Worm (Caenorhabditis elegans) whole organism, L3 larva: ENCODE data around the gene C49A9.10.

Experiments used
- R02D3.7 ChIP-seq: fragments of 150-350 bp; optimal IDR thresholded peaks from 2 replicates; lab custom pipeline; 2014; ENCODE audit warnings: missing biosample characterization, missing genetic modification characterization
- ceh-28 ChIP-seq: fragments of 150-350 bp; optimal IDR thresholded peaks from 2 replicates; lab custom pipeline; 2014; ENCODE audit warnings: missing biosample characterization, missing genetic modification reagents, missing genetic modification characterization
- ceh-82 ChIP-seq: fragments of 150-350 bp; optimal IDR thresholded peaks from 2 replicates; lab custom pipeline; 2014; ENCODE audit warnings: missing biosample characterization, missing genetic modification characterization
- ceh-9 ChIP-seq: sonication (generic microtip); optimal IDR thresholded peaks from 2 replicates; lab custom pipeline; 2018; ENCODE audit warnings: missing biosample characterization, missing genetic modification characterization
- daf-12 ChIP-seq: fragments of 150-350 bp; optimal IDR thresholded peaks from 2 replicates; lab custom pipeline; 2014; ENCODE audit warnings: missing biosample characterization, missing genetic modification reagents, missing genetic modification characterization
- egl-5 ChIP-seq: fragments of 150-350 bp; optimal IDR thresholded peaks from 2 replicates; lab custom pipeline; 2017; ENCODE audit warnings: missing biosample characterization, missing genetic modification reagents, missing genetic modification characterization, inconsistent platforms
- elt-1 ChIP-seq: fragments of 150-350 bp; optimal IDR thresholded peaks from 2 replicates; lab custom pipeline; 2014; ENCODE audit warnings: missing biosample characterization, missing genetic modification characterization
- elt-2 ChIP-seq: sonication (generic microtip); optimal IDR thresholded peaks from 2 replicates; lab custom pipeline; 2016; ENCODE audit warnings: missing genetic modification reagents, mild to moderate bottlenecking, missing genetic modification characterization, missing compliant biosample characterization
- eor-1 ChIP-seq, 2 experiments: fragments of 150-350 bp; optimal IDR thresholded peaks; 2 replicates each; lab custom pipeline; 2014 to 2018; ENCODE audit warnings: missing biosample characterization in 2 of 2, missing genetic modification characterization in 2 of 2
- fkh-10 ChIP-seq: sonication (generic microtip); optimal IDR thresholded peaks from 2 replicates; lab custom pipeline; 2017; ENCODE audit warnings: missing biosample characterization, missing genetic modification reagents, missing genetic modification characterization
- fos-1 ChIP-seq: fragments of 150-350 bp; optimal IDR thresholded peaks from 2 replicates; lab custom pipeline; 2014; ENCODE audit warnings: missing biosample characterization, missing genetic modification characterization
- hmg-11 ChIP-seq: sonication (generic microtip); optimal IDR thresholded peaks from 2 replicates; lab custom pipeline; 2016; ENCODE audit warnings: missing genetic modification characterization, missing compliant biosample characterization
- jun-1 ChIP-seq: fragments of 150-350 bp; optimal IDR thresholded peaks from 2 replicates; lab custom pipeline; 2014; ENCODE audit warnings: missing biosample characterization, missing genetic modification reagents, missing genetic modification characterization
- lin-15B ChIP-seq: fragments of 150-350 bp; optimal IDR thresholded peaks from 2 replicates; lab custom pipeline; 2014; ENCODE audit warnings: missing biosample characterization, missing genetic modification characterization
- lsy-12 ChIP-seq: sonication (generic microtip); optimal IDR thresholded peaks from 2 replicates; lab custom pipeline; 2016; ENCODE audit warnings: mild to moderate bottlenecking, missing genetic modification characterization, missing compliant biosample characterization
- nfya-1 ChIP-seq: sonication (generic microtip); optimal IDR thresholded peaks from 2 replicates; lab custom pipeline; 2017; ENCODE audit warnings: missing genetic modification characterization, mild to moderate bottlenecking, missing compliant biosample characterization, antibody characterized with exemption, moderate library complexity; ENCODE audit not compliant: insufficient read depth
- nhr-11 ChIP-seq: fragments of 150-350 bp; optimal IDR thresholded peaks from 2 replicates; lab custom pipeline; 2014; ENCODE audit warnings: missing biosample characterization, missing genetic modification characterization
- nhr-12 ChIP-seq: fragments of 150-350 bp; optimal IDR thresholded peaks from 2 replicates; lab custom pipeline; 2014; ENCODE audit warnings: missing biosample characterization, missing genetic modification characterization
- nhr-23 ChIP-seq: fragments of 150-350 bp; optimal IDR thresholded peaks from 2 replicates; lab custom pipeline; 2014; ENCODE audit warnings: missing biosample characterization, missing genetic modification reagents, missing genetic modification characterization
- nhr-237 ChIP-seq: fragments of 150-350 bp; optimal IDR thresholded peaks from 2 replicates; lab custom pipeline; 2014; ENCODE audit warnings: missing biosample characterization, missing genetic modification characterization
- nhr-25 ChIP-seq: sonication (generic microtip); optimal IDR thresholded peaks from 2 replicates; lab custom pipeline; 2017; ENCODE audit warnings: missing biosample characterization, missing genetic modification characterization
- nhr-28 ChIP-seq: fragments of 150-350 bp; optimal IDR thresholded peaks from 2 replicates; lab custom pipeline; 2014; ENCODE audit warnings: missing biosample characterization, missing genetic modification characterization
- nhr-43 ChIP-seq: sonication (generic microtip); optimal IDR thresholded peaks from 2 replicates; lab custom pipeline; 2016; ENCODE audit warnings: mild to moderate bottlenecking, missing genetic modification characterization, missing compliant biosample characterization; ENCODE audit not compliant: poor library complexity, severe bottlenecking
- nhr-76 ChIP-seq: fragments of 150-350 bp; sonication (generic microtip); optimal IDR thresholded peaks from 5 replicates; lab custom pipeline; 2014; ENCODE audit warnings: missing biosample characterization, missing genetic modification characterization
- nhr-77 ChIP-seq: fragments of 150-350 bp; optimal IDR thresholded peaks from 2 replicates; lab custom pipeline; 2014; ENCODE audit warnings: missing biosample characterization, missing genetic modification characterization
- pha-4 ChIP-seq: fragments of 150-350 bp; optimal IDR thresholded peaks from 2 replicates; lab custom pipeline; 2014; ENCODE audit warnings: missing biosample characterization, missing genetic modification reagents, missing genetic modification characterization
- pqm-1 ChIP-seq: fragments of 150-350 bp; optimal IDR thresholded peaks from 2 replicates; lab custom pipeline; 2017; ENCODE audit warnings: missing biosample characterization, missing genetic modification characterization, inconsistent platforms
- skn-1 ChIP-seq: fragments of 150-350 bp; optimal IDR thresholded peaks from 2 replicates; lab custom pipeline; 2014; ENCODE audit warnings: missing biosample characterization, missing genetic modification characterization
- tbx-2 ChIP-seq: sonication (generic microtip); optimal IDR thresholded peaks from 2 replicates; lab custom pipeline; 2016; ENCODE audit warnings: mild to moderate bottlenecking, missing genetic modification characterization, missing compliant biosample characterization
- unc-62 ChIP-seq: fragments of 150-350 bp; sonication (generic microtip); optimal IDR thresholded peaks from 4 replicates; lab custom pipeline; 2014; ENCODE audit warnings: missing biosample characterization, missing genetic modification reagents, missing genetic modification characterization
- ztf-11 ChIP-seq: fragments of 150-350 bp; optimal IDR thresholded peaks from 2 replicates; lab custom pipeline; 2014; ENCODE audit warnings: missing biosample characterization, missing genetic modification characterization
- ztf-4 ChIP-seq: fragments of 150-350 bp; optimal IDR thresholded peaks from 2 replicates; lab custom pipeline; 2014; ENCODE audit warnings: missing biosample characterization, missing genetic modification characterization

Gene C49A9.10

ce11 chrIV:6209337-6209736 is 3.2 kb upstream of the C49A9.10 start:
- TF ChIP-seq nhr-28 (tag; lab: Kevin White, UChicago): no peak
- peak; percentile 63 for TF ChIP-seq pha-4 (tag; lab: Kevin White, UChicago)

DNA sequence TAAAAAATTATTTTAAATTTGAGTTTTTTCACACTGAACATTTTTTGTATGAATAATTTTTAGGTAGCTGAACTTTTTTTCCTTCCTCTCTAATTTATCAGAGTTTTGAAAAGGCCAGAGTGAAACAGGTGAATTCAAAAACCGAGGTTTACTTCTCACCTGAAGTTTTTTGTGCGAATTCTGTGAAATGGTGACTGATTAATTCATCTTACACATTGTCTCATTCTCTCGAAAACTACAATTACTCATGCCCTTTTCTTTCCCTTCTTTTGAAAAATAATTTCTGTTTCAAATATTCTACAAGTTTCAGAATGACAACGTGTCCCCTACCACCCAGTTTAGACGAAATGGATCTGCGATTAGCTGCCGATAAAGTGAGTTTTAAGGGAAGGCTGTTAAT is 4.4 kb downstream of the C49A9.10 start, which contains the start of gene tkr-2:
Gene tkr-2, plus strand, starts transcription at position 301 of the 400 bp plus-strand sequence.
- TF ChIP-seq fos-1 (no peak), nhr-23 (tag; lab: Kevin White, UChicago) (no peak), tbx-2 (tag; lab: Kevin White, UChicago) (no peak), pha-4 (tag; lab: Kevin White, UChicago) (no peak), jun-1 (tag; lab: Kevin White, UChicago) (no peak), lin-15B (tag; lab: Kevin White, UChicago) (no peak), daf-12 (no peak), ztf-4 (tag; lab: Kevin White, UChicago) (no peak), lsy-12 (tag; lab: Kevin White, UChicago) (no peak)
- TF ChIP-seq, all 47 proteins: peak for 0

DNA sequence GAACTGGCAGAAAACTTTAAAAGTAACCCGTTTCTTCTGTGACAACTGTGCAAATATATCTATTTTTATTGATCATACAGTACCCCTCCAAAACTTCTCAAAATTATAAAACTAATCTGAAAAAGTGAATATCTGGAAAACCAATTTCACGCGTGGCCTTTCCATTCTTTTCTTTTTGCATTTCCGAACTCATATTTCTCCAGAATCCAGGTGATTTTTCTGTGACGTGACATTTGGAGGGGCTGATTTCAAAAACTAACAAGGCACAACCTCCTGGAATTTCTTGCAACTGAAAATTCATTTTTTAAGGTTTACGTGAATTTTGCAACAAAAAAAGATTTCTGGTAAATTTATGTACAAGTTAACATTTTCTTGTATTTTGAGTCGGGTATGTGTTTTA is 5.9 kb downstream of the C49A9.10 start:
- TF ChIP-seq ceh-28 (tag; lab: Kevin White, UChicago) (no peak), nhr-77 (no peak), unc-62 (GFP tag; lab: Kevin White, UChicago) (no peak), nhr-12 (tag; lab: Kevin White, UChicago) (no peak), skn-1 (tag; lab: Kevin White, UChicago) (no peak), ztf-11 (tag; lab: Kevin White, UChicago) (no peak), tbx-2 (tag; lab: Kevin White, UChicago) (no peak), pqm-1 (tag; lab: Kevin White, UChicago) (no peak), pha-4 (tag; lab: Kevin White, UChicago) (no peak), fos-1 (no peak), nhr-237 (tag; lab: Kevin White, UChicago) (no peak), nhr-25 (tag; lab: Kevin White, UChicago) (no peak), eor-1 (tag; optimal IDR thresholded peaks at IDR 0.05; lab: Kevin White, UChicago) (no peak), nhr-23 (tag; lab: Kevin White, UChicago) (no peak), ztf-4 (tag; lab: Kevin White, UChicago) (no peak), nhr-43 (tag; lab: Kevin White, UChicago) (no peak), ceh-9 (tag; lab: Kevin White, UChicago) (no peak), hmg-11 (no peak), fkh-10 (GFP tag; lab: Kevin White, UChicago) (no peak), R02D3.7 (no peak)

DNA sequence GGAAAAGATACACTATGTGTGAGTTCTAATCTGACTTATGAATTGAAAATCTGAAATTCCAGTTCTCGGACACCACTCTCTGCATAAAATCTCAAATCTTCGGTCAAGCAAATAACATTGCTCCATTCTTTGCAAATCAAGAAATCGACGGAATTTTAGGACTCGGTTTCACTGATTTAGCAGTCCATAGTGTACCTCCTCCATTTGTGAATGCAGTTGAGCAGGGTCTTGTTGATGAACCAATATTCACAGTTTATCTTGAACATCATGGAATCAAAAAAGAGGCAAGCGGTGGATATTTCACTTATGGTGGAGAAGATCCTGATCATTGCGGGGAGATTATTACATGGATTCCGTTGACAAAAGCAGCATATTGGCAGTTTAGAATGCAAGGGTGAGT is 19.0 kb downstream of the C49A9.10 start:
- TF ChIP-seq unc-62 (GFP tag; lab: Kevin White, UChicago) (no peak), nhr-28 (tag; lab: Kevin White, UChicago) (no peak), elt-1 (tag; lab: Kevin White, UChicago) (no peak), ceh-82 (tag; lab: Kevin White, UChicago) (no peak), pha-4 (tag; lab: Kevin White, UChicago) (no peak), tbx-2 (tag; lab: Kevin White, UChicago) (no peak), nhr-43 (tag; lab: Kevin White, UChicago) (no peak), ceh-28 (tag; lab: Kevin White, UChicago) (no peak), nhr-23 (tag; lab: Kevin White, UChicago) (no peak), nhr-11 (no peak), egl-5 (tag; lab: Kevin White, UChicago) (no peak), nfya-1 (no peak)

DNA sequence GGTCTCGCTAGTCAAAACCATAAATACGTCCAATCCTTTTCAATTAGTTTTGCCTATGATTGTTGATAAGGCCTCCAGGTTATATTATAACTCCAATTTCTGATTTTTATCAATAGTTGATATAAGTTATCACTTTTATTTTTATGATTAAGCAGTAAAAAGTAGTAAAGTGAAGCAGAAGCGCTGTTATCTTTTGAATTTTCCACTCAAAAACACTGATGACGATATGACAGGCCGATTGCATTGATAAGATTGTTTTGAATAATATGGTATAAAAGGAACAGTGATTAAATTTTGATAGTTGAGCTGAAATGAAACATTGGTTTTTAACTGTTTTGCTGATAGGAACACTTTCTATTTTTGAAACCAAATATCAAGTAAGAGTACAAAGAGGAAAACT is 20.6 kb downstream of the C49A9.10 start, which contains the start of gene asp-9:
Gene asp-9, plus strand, starts transcription at position 312 of the 400 bp plus-strand sequence.
- TF ChIP-seq elt-2 (tag; lab: Kevin White, UChicago): peak; percentile 88
- TF ChIP-seq pha-4 (tag; lab: Kevin White, UChicago): peak; percentile 49
- peak; percentile 87 for TF ChIP-seq pqm-1 (tag; lab: Kevin White, UChicago)
- TF ChIP-seq nhr-76 (tag; lab: Kevin White, UChicago): no peak
- peak; percentile 70 for TF ChIP-seq jun-1 (tag; lab: Kevin White, UChicago)
